Worm (Caenorhabditis elegans): ENCODE measurements around the gene dmd-9.

The dmd-9 gene

ce11 chrIV:3261761-3262160 is 7.4 kb upstream of the dmd-9 start:
- TF ChIP-seq dmd-4 (tag; optimal IDR thresholded peaks at IDR 0.05): no peak
- no peak for TF ChIP-seq nhr-25 (tag; optimal IDR thresholded peaks at IDR 0.05)
- no peak for TF ChIP-seq ceh-82 (tag; optimal IDR thresholded peaks at IDR 0.05)
- no peak for TF ChIP-seq nhr-23 (tag; optimal IDR thresholded peaks at IDR 0.05)
- no peak for TF ChIP-seq skn-1 (tag; optimal IDR thresholded peaks at IDR 0.05)

DNA sequence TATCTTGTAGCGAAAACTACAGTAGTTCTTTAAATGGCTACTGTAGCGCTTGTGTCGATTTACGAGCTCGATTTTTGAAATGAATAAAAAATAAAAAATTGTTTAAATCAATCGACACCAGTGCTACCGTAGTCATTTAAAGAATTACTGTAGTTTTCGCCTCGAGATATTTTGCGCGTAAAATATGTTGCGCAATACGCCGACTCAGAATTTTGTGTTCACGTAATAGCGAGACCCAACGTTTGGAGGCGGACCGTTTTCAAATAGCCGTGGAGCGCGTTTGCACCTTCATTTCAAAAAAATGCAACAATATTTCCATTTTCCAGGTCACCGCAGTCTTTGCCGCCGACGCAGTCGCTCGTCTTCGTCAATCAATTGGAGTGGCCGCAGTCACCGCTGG is 5.9 kb upstream of the dmd-9 start:
- no peak for TF ChIP-seq unc-62 (GFP tag; optimal IDR thresholded peaks at IDR 0.05)

DNA sequence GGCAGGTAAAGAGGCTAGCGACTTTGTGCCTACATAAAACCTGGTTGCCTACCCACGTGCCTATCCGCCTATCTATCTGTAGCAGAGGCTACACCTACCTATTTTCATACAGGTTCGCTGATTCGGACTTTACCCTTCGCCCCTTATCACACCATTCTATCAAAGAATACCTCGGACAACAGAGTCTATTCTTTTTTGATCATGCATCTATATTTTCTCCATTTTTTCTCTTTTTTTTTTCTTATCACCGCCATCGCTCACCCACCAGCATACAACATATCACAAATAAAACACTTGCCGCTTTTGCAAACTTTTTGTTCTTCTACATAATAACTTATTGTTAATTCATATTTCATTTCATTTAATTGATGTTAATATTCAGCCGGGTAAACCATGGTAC is 4.2 kb upstream of the dmd-9 start, which contains the start of gene T26C12.1:
Gene T26C12.1 (plus strand): TSS at position 383 of the 400 bp plus-strand sequence.
- TF ChIP-seq fos-1 (tag; optimal IDR thresholded peaks at IDR 0.05): peak; percentile 66
- no peak for TF ChIP-seq lsy-2 (tag; optimal IDR thresholded peaks at IDR 0.05)

- no peak for TF ChIP-seq R02D3.7 (tag; optimal IDR thresholded peaks at IDR 0.05)
- no peak for TF ChIP-seq lsy-2 (tag; optimal IDR thresholded peaks at IDR 0.05)
- peak; percentile 9 for TF ChIP-seq nhr-21 (tag; optimal IDR thresholded peaks at IDR 0.05)
- TF ChIP-seq fos-1 (tag; optimal IDR thresholded peaks at IDR 0.05): no peak
Measured at ce11 chrIV:3256866-3257265, 2.5 kb upstream of the dmd-9 start.

DNA sequence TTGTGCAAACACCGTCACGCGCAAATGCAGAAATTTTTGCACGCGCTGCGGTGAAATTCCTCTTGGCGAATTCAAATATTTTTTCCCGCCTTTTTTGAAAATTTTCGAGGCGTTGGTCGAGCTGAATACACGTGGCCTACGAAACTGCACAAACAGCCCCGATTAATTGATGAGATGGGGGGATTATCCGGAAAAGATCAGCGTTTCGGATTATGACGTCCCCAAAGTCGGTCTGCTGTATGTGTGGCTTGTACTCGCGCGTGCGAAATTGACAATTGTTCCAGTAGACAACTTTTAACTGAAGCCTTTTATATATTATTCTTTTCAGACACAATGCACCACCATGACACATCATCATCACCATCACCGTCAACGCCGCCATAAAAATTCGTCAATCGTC is 2.3 kb downstream of the dmd-9 start:
- no peak for TF ChIP-seq dmd-4 (tag; optimal IDR thresholded peaks at IDR 0.05)
- no peak for TF ChIP-seq mbf-1 (tag; optimal IDR thresholded peaks at IDR 0.05)
- TF ChIP-seq nhr-12 (tag; optimal IDR thresholded peaks at IDR 0.05): no peak
- no peak for TF ChIP-seq elt-1 (tag; optimal IDR thresholded peaks at IDR 0.05)
- no peak for TF ChIP-seq ZK546.5 (tag; optimal IDR thresholded peaks at IDR 0.05)
- no peak for TF ChIP-seq mdl-1 (tag; optimal IDR thresholded peaks at IDR 0.05)
- no peak for TF ChIP-seq lin-39 (tag; optimal IDR thresholded peaks at IDR 0.05)
- no peak for TF ChIP-seq elt-3 (tag; optimal IDR thresholded peaks at IDR 0.05)
- no peak for TF ChIP-seq lin-13 (GFP tag; optimal IDR thresholded peaks at IDR 0.05)

DNA sequence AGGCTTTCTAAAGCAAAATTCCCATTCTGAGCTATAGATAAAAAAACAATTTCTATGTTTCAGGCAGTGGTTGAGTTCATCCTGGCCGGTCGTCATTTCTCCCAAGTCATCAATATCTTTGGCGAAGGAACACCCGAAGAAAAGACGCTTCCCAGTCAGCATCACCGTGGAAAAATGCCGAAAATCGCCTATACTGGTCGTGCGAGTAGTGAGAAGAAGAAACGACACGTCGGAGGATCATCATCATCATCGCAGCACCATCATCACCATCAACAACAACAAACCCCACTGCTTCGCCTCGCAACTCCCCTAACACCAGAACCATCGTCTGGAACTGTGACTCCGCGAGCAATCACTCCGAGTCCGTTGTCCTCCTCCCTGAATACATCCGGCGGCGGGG is 2.8 kb downstream of the dmd-9 start:
- TF ChIP-seq C34F6.9 (tag; optimal IDR thresholded peaks at IDR 0.05): no peak
- no peak for TF ChIP-seq snpc-4 (tag; optimal IDR thresholded peaks at IDR 0.05)
- TF ChIP-seq zag-1 (tag; optimal IDR thresholded peaks at IDR 0.05): no peak

ce11 chrIV:3250020-3250419 is 4.3 kb downstream of the dmd-9 start:
- TF ChIP-seq nhr-11 (tag; optimal IDR thresholded peaks at IDR 0.05) (no peak), nhr-21 (tag; optimal IDR thresholded peaks at IDR 0.05) (peak; percentile 22)

ce11 chrIV:3246873-3247272 is 7.5 kb downstream of the dmd-9 start:
- TF ChIP-seq sma-9 (GFP tag; optimal IDR thresholded peaks at IDR 0.05): peak; percentile 26
- no peak for TF ChIP-seq sma-9 (tag; optimal IDR thresholded peaks at IDR 0.05)
- no peak for TF ChIP-seq sma-3 (GFP tag; optimal IDR thresholded peaks at IDR 0.05)
- TF ChIP-seq lsy-2 (tag; optimal IDR thresholded peaks at IDR 0.05): peak in 1 of 2 experiments; percentile 3

- TF ChIP-seq blmp-1 (tag; optimal IDR thresholded peaks at IDR 0.05; ENCODE audit: insufficient read depth) (peak; percentile 88), gmeb-1 (tag; optimal IDR thresholded peaks at IDR 0.05) (peak; percentile 17), lin-39 (tag; optimal IDR thresholded peaks at IDR 0.05) (no peak), unc-39 (tag; optimal IDR thresholded peaks at IDR 0.05) (no peak), C34F6.9 (tag; optimal IDR thresholded peaks at IDR 0.05) (no peak), Y55F3AM.14 (GFP tag; optimal IDR thresholded peaks at IDR 0.05) (no peak), dmd-4 (tag; optimal IDR thresholded peaks at IDR 0.05) (no peak), nhr-23 (tag; optimal IDR thresholded peaks at IDR 0.05) (no peak), snpc-4 (tag; optimal IDR thresholded peaks at IDR 0.05) (no peak), crh-2 (tag; optimal IDR thresholded peaks at IDR 0.05) (no peak), unc-55 (GFP tag; optimal IDR thresholded peaks at IDR 0.05) (no peak), nhr-129 (tag; optimal IDR thresholded peaks at IDR 0.05) (peak; percentile 3), lin-13 (GFP tag; optimal IDR thresholded peaks at IDR 0.05) (no peak), lsy-2 (tag; optimal IDR thresholded peaks at IDR 0.05) (peak in 1 of 2 experiments; percentile 13), skn-1 (tag; optimal IDR thresholded peaks at IDR 0.05) (no peak), nhr-237 (tag; optimal IDR thresholded peaks at IDR 0.05) (no peak), fos-1 (tag; optimal IDR thresholded peaks at IDR 0.05) (peak; percentile 81), unc-62 (GFP tag; optimal IDR thresholded peaks at IDR 0.05) (no peak), nhr-21 (tag; optimal IDR thresholded peaks at IDR 0.05) (peak; percentile 43), mab-5 (tag; optimal IDR thresholded peaks at IDR 0.05) (no peak), elt-1 (tag; optimal IDR thresholded peaks at IDR 0.05) (no peak), nhr-12 (tag; optimal IDR thresholded peaks at IDR 0.05) (no peak), ztf-1 (GFP tag; conservative IDR thresholded peaks at IDR 0.05) (no peak), ZK546.5 (tag; optimal IDR thresholded peaks at IDR 0.05) (no peak), mdl-1 (tag; optimal IDR thresholded peaks at IDR 0.05) (no peak), nhr-10 (tag; optimal IDR thresholded peaks at IDR 0.05) (no peak), nhr-77 (tag; optimal IDR thresholded peaks at IDR 0.05) (no peak)
Measured at ce11 chrIV:3234269-3234668, 20.1 kb downstream of the dmd-9 start.

All from whole organism, L2 larva.